Worm (Caenorhabditis elegans) whole organism, L1 larva: ENCODE data around the gene F52H2.5.
A peak's percentile ranks its signal among the peaks of the same experiment; 100 is the strongest.

Experiments used
- C04F5.9 ChIP-seq: sonication (generic microtip); optimal IDR thresholded peaks from 2 replicates; lab custom pipeline; 2016; ENCODE audit warnings: missing genetic modification characterization, missing compliant biosample characterization
- C16A3.4 ChIP-seq: fragments of 150-350 bp; optimal IDR thresholded peaks from 2 replicates; lab custom pipeline; 2014; ENCODE audit warnings: missing biosample characterization, missing genetic modification characterization
- Y116A8C.19 ChIP-seq: sonication (generic microtip); optimal IDR thresholded peaks from 2 replicates; lab custom pipeline; 2016; ENCODE audit warnings: missing compliant biosample characterization, missing genetic modification characterization, borderline replicate concordance
- alr-1 ChIP-seq: fragments of 200-800 bp; sonication (Bioruptor generic); optimal IDR thresholded peaks from 2 replicates; lab custom pipeline; 2018; ENCODE audit warnings: borderline replicate concordance, mild to moderate bottlenecking, missing genetic modification characterization, missing compliant biosample characterization
- blmp-1 ChIP-seq: fragments of 150-350 bp; optimal IDR thresholded peaks from 2 replicates; lab custom pipeline; 2014; ENCODE audit warnings: missing biosample characterization, missing genetic modification characterization
- ceh-82 ChIP-seq, 3 experiments: fragments of 150-350 bp in 1 of 3; sonication (generic microtip) in 2 of 3; optimal IDR thresholded peaks; 2 replicates each; lab custom pipeline; 2014 to 2017; ENCODE audit warnings: missing biosample characterization in 3 of 3, missing genetic modification characterization in 3 of 3
- ceh-88 ChIP-seq: fragments of 200-800 bp; sonication (Bioruptor generic); IDR thresholded peaks from 2 replicates; pipeline ENCODE4 v1.3.6; 2022; ENCODE audit warnings: missing genetic modification characterization, missing compliant biosample characterization
- ceh-90 ChIP-seq: sonication (generic microtip); optimal IDR thresholded peaks from 2 replicates; lab custom pipeline; 2016; ENCODE audit warnings: missing genetic modification characterization, missing compliant biosample characterization
- ces-1 ChIP-seq: fragments of 150-350 bp; optimal IDR thresholded peaks from 2 replicates; lab custom pipeline; 2014; ENCODE audit warnings: missing biosample characterization, missing genetic modification reagents, missing genetic modification characterization
- dsc-1 ChIP-seq: sonication (generic microtip); optimal IDR thresholded peaks from 2 replicates; lab custom pipeline; 2016; ENCODE audit warnings: mild to moderate bottlenecking, missing genetic modification characterization, missing compliant biosample characterization
- egl-13 ChIP-seq: sonication (generic microtip); optimal IDR thresholded peaks from 2 replicates; lab custom pipeline; 2016; ENCODE audit warnings: missing genotype, missing genetic modification reagents, missing genetic modification characterization, missing compliant biosample characterization
- egl-27 ChIP-seq, 2 experiments: fragments of 150-350 bp in 1 of 2; sonication (generic microtip); optimal IDR thresholded peaks; 3 replicates each; lab custom pipeline; 2017 to 2018; ENCODE audit warnings: missing biosample characterization in 2 of 2, missing genetic modification characterization in 2 of 2, missing genetic modification reagents in 2 of 2
- elt-2 ChIP-seq: sonication (generic microtip); optimal IDR thresholded peaks from 2 replicates; lab custom pipeline; 2016; ENCODE audit warnings: missing genetic modification characterization, mild to moderate bottlenecking, inconsistent platforms, missing compliant biosample characterization, missing genetic modification reagents
- elt-3 ChIP-seq, 6 experiments: fragments of 150-350 bp in 1 of 6; sonication (generic microtip); optimal IDR thresholded peaks; 2 replicates each; lab custom pipeline; 2017 to 2018; ENCODE audit warnings: missing biosample characterization in 6 of 6, missing genetic modification characterization in 6 of 6, inconsistent platforms in 1 of 6
- fkh-10 ChIP-seq: sonication (generic microtip); optimal IDR thresholded peaks from 2 replicates; lab custom pipeline; 2017; ENCODE audit warnings: missing biosample characterization, missing genetic modification reagents, missing genetic modification characterization
- fkh-8 ChIP-seq: sonication (generic microtip); optimal IDR thresholded peaks from 2 replicates; lab custom pipeline; 2016; ENCODE audit warnings: mild to moderate bottlenecking, missing genetic modification characterization, missing compliant biosample characterization
- grh-1 ChIP-seq: fragments of 200-800 bp; sonication (Bioruptor generic); IDR thresholded peaks from 2 replicates; pipeline ENCODE4 v1.3.6; 2022; ENCODE audit warnings: missing genetic modification reagents, missing genetic modification characterization, missing compliant biosample characterization
- hlh-4 ChIP-seq: sonication (generic microtip); optimal IDR thresholded peaks from 2 replicates; lab custom pipeline; 2016; ENCODE audit warnings: mild to moderate bottlenecking, missing genetic modification characterization, missing compliant biosample characterization
- hpl-2 ChIP-seq: fragments of 150-350 bp; optimal IDR thresholded peaks from 2 replicates; lab custom pipeline; 2014; ENCODE audit warnings: missing biosample characterization, missing genetic modification reagents, missing genetic modification characterization
- irx-1 ChIP-seq: sonication (generic microtip); optimal IDR thresholded peaks from 2 replicates; lab custom pipeline; 2016; ENCODE audit warnings: missing genetic modification characterization, missing compliant biosample characterization
- jun-1 ChIP-seq: fragments of 150-350 bp; optimal IDR thresholded peaks from 2 replicates; lab custom pipeline; 2014; ENCODE audit warnings: missing biosample characterization, missing genetic modification reagents, missing genetic modification characterization
- lin-14 ChIP-seq: fragments of 200-800 bp; sonication (Bioruptor generic); optimal IDR thresholded peaks from 2 replicates; lab custom pipeline; 2018; ENCODE audit warnings: mild to moderate bottlenecking, missing genetic modification characterization, moderate library complexity, missing compliant biosample characterization
- lin-35 ChIP-seq, 2 experiments: fragments of 150-350 bp; optimal IDR thresholded peaks; 2 replicates each; lab custom pipeline; 2014; ENCODE audit warnings: missing biosample characterization in 2 of 2, missing genetic modification characterization in 2 of 2, missing genetic modification reagents in 2 of 2
- lsy-2 ChIP-seq, 2 experiments: fragments of 150-350 bp; optimal IDR thresholded peaks; 2 replicates each; lab custom pipeline; 2014; ENCODE audit warnings: missing biosample characterization in 2 of 2, missing genetic modification characterization in 2 of 2
- mab-9 ChIP-seq: fragments of 200-800 bp; sonication (Bioruptor generic); IDR thresholded peaks from 2 replicates; pipeline ENCODE4 v1.3.6; 2022; ENCODE audit warnings: missing genetic modification reagents, missing genetic modification characterization, missing compliant biosample characterization
- mdl-1 ChIP-seq, 2 experiments: fragments of 150-350 bp; optimal IDR thresholded peaks; 2 replicates each; lab custom pipeline; 2014 to 2017; ENCODE audit warnings: missing biosample characterization in 2 of 2, missing genetic modification characterization in 2 of 2, inconsistent platforms in 1 of 2
- mep-1 ChIP-seq: fragments of 150-350 bp; optimal IDR thresholded peaks from 2 replicates; lab custom pipeline; 2014; ENCODE audit warnings: missing biosample characterization, missing genetic modification characterization
- nhr-11 ChIP-seq: fragments of 150-350 bp; optimal IDR thresholded peaks from 2 replicates; lab custom pipeline; 2014; ENCODE audit warnings: missing biosample characterization, missing genetic modification characterization
- nhr-19 ChIP-seq: fragments of 200-800 bp; sonication (Bioruptor generic); conservative IDR thresholded peaks from 2 replicates; pipeline ENCODE4 v1.3.6; 2022; ENCODE audit warnings: missing genetic modification characterization, missing compliant biosample characterization
- nhr-20 ChIP-seq: sonication (generic microtip); optimal IDR thresholded peaks from 2 replicates; lab custom pipeline; 2016; ENCODE audit warnings: mild to moderate bottlenecking, missing genetic modification characterization, missing compliant biosample characterization
- nhr-28 ChIP-seq: fragments of 150-350 bp; optimal IDR thresholded peaks from 2 replicates; lab custom pipeline; 2014; ENCODE audit warnings: missing biosample characterization, missing genetic modification characterization
- nhr-47 ChIP-seq: sonication (generic microtip); optimal IDR thresholded peaks from 2 replicates; lab custom pipeline; 2016; ENCODE audit warnings: mild to moderate bottlenecking, missing genetic modification characterization, moderate library complexity, missing compliant biosample characterization
- nhr-84 ChIP-seq: sonication (generic microtip); optimal IDR thresholded peaks from 2 replicates; lab custom pipeline; 2017; ENCODE audit warnings: missing biosample characterization, missing genetic modification characterization
- nhr-85 ChIP-seq: sonication (generic microtip); peaks from one replicate; lab custom pipeline; 2016; ENCODE audit warnings: missing genetic modification characterization, inconsistent platforms, missing compliant biosample characterization
- pag-3 ChIP-seq: sonication (generic microtip); optimal IDR thresholded peaks from 2 replicates; lab custom pipeline; 2017; ENCODE audit warnings: missing genetic modification characterization, mild to moderate bottlenecking, missing compliant biosample characterization, antibody characterized with exemption, borderline replicate concordance; ENCODE audit not compliant: insufficient read depth
- rnt-1 ChIP-seq: sonication (generic microtip); optimal IDR thresholded peaks from 2 replicates; lab custom pipeline; 2016; ENCODE audit warnings: mild to moderate bottlenecking, missing genetic modification characterization, moderate library complexity, missing compliant biosample characterization
- skn-1 ChIP-seq: fragments of 150-350 bp; optimal IDR thresholded peaks from 2 replicates; lab custom pipeline; 2014; ENCODE audit warnings: missing biosample characterization, missing genetic modification characterization
- snpc-4 ChIP-seq: fragments of 150-350 bp; optimal IDR thresholded peaks from 2 replicates; lab custom pipeline; 2014; ENCODE audit warnings: missing biosample characterization, missing genetic modification characterization
- snu-23 ChIP-seq: sonication (generic microtip); optimal IDR thresholded peaks from 2 replicates; lab custom pipeline; 2016; ENCODE audit warnings: missing genetic modification characterization, missing compliant biosample characterization
- sptf-1 ChIP-seq: fragments of 150-350 bp; optimal IDR thresholded peaks from 2 replicates; lab custom pipeline; 2014; ENCODE audit warnings: missing biosample characterization, missing genetic modification characterization
- sup-37 ChIP-seq: fragments of 200-800 bp; sonication (Bioruptor generic); optimal IDR thresholded peaks from 2 replicates; lab custom pipeline; 2018; ENCODE audit warnings: mild to moderate bottlenecking, missing genetic modification characterization, missing compliant biosample characterization
- swsn-7 ChIP-seq: sonication (generic microtip); optimal IDR thresholded peaks from 2 replicates; lab custom pipeline; 2016; ENCODE audit warnings: missing genetic modification characterization, missing compliant biosample characterization
- unc-130 ChIP-seq: fragments of 150-350 bp; optimal IDR thresholded peaks from 2 replicates; lab custom pipeline; 2017; ENCODE audit warnings: missing biosample characterization, missing genetic modification characterization, inconsistent platforms
- unc-30 ChIP-seq: sonication (generic microtip); optimal IDR thresholded peaks from 2 replicates; lab custom pipeline; 2017; ENCODE audit warnings: missing biosample characterization, missing genetic modification characterization
- unc-62 ChIP-seq: fragments of 150-350 bp; optimal IDR thresholded peaks from 2 replicates; lab custom pipeline; 2014; ENCODE audit warnings: missing biosample characterization, missing genetic modification reagents, missing genetic modification characterization
- unc-86 ChIP-seq: sonication (generic microtip); optimal IDR thresholded peaks from 2 replicates; lab custom pipeline; 2016; ENCODE audit warnings: missing genetic modification characterization, missing compliant biosample characterization
- xbp-1 ChIP-seq: sonication (generic microtip); optimal IDR thresholded peaks from 2 replicates; lab custom pipeline; 2016; ENCODE audit warnings: missing genetic modification characterization, missing compliant biosample characterization
- ztf-4 ChIP-seq: fragments of 150-350 bp; optimal IDR thresholded peaks from 2 replicates; lab custom pipeline; 2014; ENCODE audit warnings: missing biosample characterization, missing genetic modification characterization

The F52H2.5 gene

ce11 chrX:2592670-2593280 lies 32.9 kb upstream of the F52H2.5 start:
- TF ChIP-seq mdl-1 (tag; optimal IDR thresholded peaks at IDR 0.05; lab: Kevin White, UChicago) (peak in 1 of 2 experiments; percentile 4), fkh-8 (tag; lab: Kevin White, UChicago) (no peak), nhr-20 (tag; lab: Kevin White, UChicago) (peak; percentile 39), lsy-2 (tag; optimal IDR thresholded peaks at IDR 0.05; lab: Kevin White, UChicago) (peak in 1 of 2 experiments; percentile 11), lin-14 (GFP tag; lab: Kevin White, UChicago) (peak; percentile 35), mab-9 (GFP tag; lab: Robert Waterston, UW) (no peak), blmp-1 (tag; lab: Kevin White, UChicago) (peak; percentile 60), Y116A8C.19 (tag; lab: Kevin White, UChicago) (no peak), pag-3 (peak; percentile 8), elt-3 (tag; optimal IDR thresholded peaks at IDR 0.05; lab: Kevin White, UChicago) (peak in 1 of 6 experiments; percentile 34), lin-35 (GFP tag; optimal IDR thresholded peaks at IDR 0.05; lab: Kevin White, UChicago) (peak in 1 of 2 experiments; percentile 7)

- TF ChIP-seq hlh-4 (tag; lab: Kevin White, UChicago) (no peak), blmp-1 (tag; lab: Kevin White, UChicago) (peak; percentile 97), C04F5.9 (no peak), xbp-1 (tag; lab: Kevin White, UChicago) (peak; percentile 49), nhr-47 (tag; lab: Kevin White, UChicago) (peak; percentile 53), elt-2 (tag; lab: Kevin White, UChicago) (no peak), jun-1 (peak; percentile 42), egl-13 (tag; lab: Kevin White, UChicago) (no peak), ztf-4 (tag; lab: Kevin White, UChicago) (peak; percentile 40), mab-9 (GFP tag; lab: Robert Waterston, UW) (no peak), nhr-19 (GFP tag; lab: Robert Waterston, UW) (peak; percentile 68), unc-86 (tag; lab: Kevin White, UChicago) (no peak), C16A3.4 (tag; lab: Kevin White, UChicago) (peak; percentile 48), mep-1 (tag; lab: Kevin White, UChicago) (no peak), elt-3 (tag; optimal IDR thresholded peaks at IDR 0.05; lab: Kevin White, UChicago) (peak in 2 of 6 experiments; percentile 44), unc-62 (GFP tag; lab: Kevin White, UChicago) (no peak), skn-1 (tag; lab: Kevin White, UChicago) (peak; percentile 83), ceh-82 (tag; optimal IDR thresholded peaks at IDR 0.05; lab: Kevin White, UChicago) (peak; percentile 13 to 21 (median 20)), alr-1 (tag; lab: Kevin White, UChicago) (no peak), hpl-2 (no peak), sptf-1 (tag; lab: Kevin White, UChicago) (no peak), unc-130 (tag; lab: Kevin White, UChicago) (peak; percentile 79), lin-35 (GFP tag; optimal IDR thresholded peaks at IDR 0.05; lab: Kevin White, UChicago) (peak; percentile 54 to 61), rnt-1 (tag; lab: Kevin White, UChicago) (peak; percentile 70), nhr-28 (tag; lab: Kevin White, UChicago) (no peak), sup-37 (GFP tag; lab: Kevin White, UChicago) (no peak), irx-1 (peak; percentile 47), nhr-85 (peak; percentile 96), lsy-2 (tag; optimal IDR thresholded peaks at IDR 0.05; lab: Kevin White, UChicago) (peak; percentile 28 to 55), ces-1 (GFP tag; lab: Kevin White, UChicago) (no peak), unc-30 (tag; lab: Kevin White, UChicago) (no peak), mdl-1 (tag; optimal IDR thresholded peaks at IDR 0.05; lab: Kevin White, UChicago) (peak in 1 of 2 experiments; percentile 54), ceh-90 (no peak), grh-1 (GFP tag; lab: Robert Waterston, UW) (peak; percentile 52), fkh-10 (GFP tag; lab: Kevin White, UChicago) (no peak), Y116A8C.19 (tag; lab: Kevin White, UChicago) (no peak), nhr-11 (no peak), nhr-20 (tag; lab: Kevin White, UChicago) (peak; percentile 88), nhr-84 (tag; lab: Kevin White, UChicago) (peak; percentile 8), egl-27 (tag; optimal IDR thresholded peaks at IDR 0.05; lab: Kevin White, UChicago) (peak in 1 of 2 experiments; percentile 13), snpc-4 (tag; lab: Kevin White, UChicago) (no peak), ceh-88 (GFP tag; lab: Robert Waterston, UW) (no peak), swsn-7 (tag; lab: Kevin White, UChicago) (peak; percentile 73), lin-14 (GFP tag; lab: Kevin White, UChicago) (peak; percentile 93), snu-23 (GFP tag; lab: Kevin White, UChicago) (peak; percentile 85), dsc-1 (tag; lab: Kevin White, UChicago) (no peak)
Measured at ce11 chrX:2591586-2592000, 31.7 kb upstream of the F52H2.5 start.
